Worm (Caenorhabditis elegans) whole organism, young adult: Measurements from ENCODE around the gene ZK1010.4.

Source experiments
- D2030.7 ChIP-seq: fragments of 200-800 bp; sonication (Bioruptor generic); IDR thresholded peaks from 2 replicates; pipeline ENCODE4 v1.3.6; 2022; ENCODE audit warnings: missing genetic modification reagents, missing genetic modification characterization, missing compliant biosample characterization
- F10E7.11 ChIP-seq: sonication (generic microtip); optimal IDR thresholded peaks from 2 replicates; lab custom pipeline; 2017; ENCODE audit warnings: mild to moderate bottlenecking, missing genetic modification characterization, moderate library complexity, missing compliant biosample characterization
- F37B4.10 ChIP-seq: fragments of 200-800 bp; sonication (Bioruptor generic); IDR thresholded peaks from 2 replicates; pipeline ENCODE4 v1.3.6; 2022; ENCODE audit warnings: missing genetic modification characterization, missing compliant biosample characterization
- F57A8.1 ChIP-seq: fragments of 200-800 bp; sonication (Bioruptor generic); optimal IDR thresholded peaks from 2 replicates; lab custom pipeline; 2018; ENCODE audit warnings: mild to moderate bottlenecking, missing genetic modification characterization, moderate library complexity, missing compliant biosample characterization
- K12H6.12 ChIP-seq: fragments of 200-800 bp; sonication (Bioruptor generic); optimal IDR thresholded peaks from 2 replicates; lab custom pipeline; 2018; ENCODE audit warnings: mild to moderate bottlenecking, missing genetic modification characterization, missing compliant biosample characterization
- T26A5.8 ChIP-seq: sonication (generic microtip); optimal IDR thresholded peaks from 2 replicates; lab custom pipeline; 2016; ENCODE audit warnings: missing genetic modification characterization, missing compliant biosample characterization
- Y53F4B.3 ChIP-seq: fragments of 200-800 bp; sonication (Bioruptor generic); IDR thresholded peaks from 2 replicates; pipeline ENCODE4 v1.3.6; 2022; ENCODE audit warnings: missing genetic modification reagents, missing genetic modification characterization, missing compliant biosample characterization
- Y56A3A.18 ChIP-seq: fragments of 200-800 bp; sonication (Bioruptor generic); IDR thresholded peaks from 2 replicates; pipeline ENCODE4 v1.3.6; 2022; ENCODE audit warnings: missing genetic modification reagents, missing genetic modification characterization, missing compliant biosample characterization
- Y79H2A.3 ChIP-seq: fragments of 200-800 bp; sonication (Bioruptor generic); conservative IDR thresholded peaks from 2 replicates; pipeline ENCODE4 v1.3.6; 2022; ENCODE audit warnings: missing genetic modification reagents, missing genetic modification characterization, missing compliant biosample characterization
- ama-1 ChIP-seq, 3 experiments: fragments of 150-350 bp in 1 of 3; sonication (generic microtip) in 2 of 3; optimal IDR thresholded peaks; 2 replicates each; lab custom pipeline; 2014 to 2018; ENCODE audit warnings: missing biosample characterization in 2 of 3, missing genetic modification characterization in 2 of 3, missing genetic modification reagents in 2 of 3
- aptf-3 ChIP-seq: fragments of 200-800 bp; sonication (Bioruptor generic); IDR thresholded peaks from 2 replicates; pipeline ENCODE4 v1.3.6; 2022; ENCODE audit warnings: missing genetic modification characterization, missing compliant biosample characterization
- bed-1 ChIP-seq: fragments of 200-800 bp; sonication (Bioruptor generic); IDR thresholded peaks from 2 replicates; pipeline ENCODE4 v1.3.6; 2022; ENCODE audit warnings: missing genetic modification reagents, missing genetic modification characterization, missing compliant biosample characterization
- cebp-1 ChIP-seq, 2 experiments: fragments of 200-800 bp in 1 of 2; sonication (Bioruptor generic) in 1 of 2; sonication (generic microtip) in 1 of 2; IDR thresholded peaks in 1 of 2; optimal IDR thresholded peaks in 1 of 2; 2 replicates each; pipeline versions ENCODE4 v1.3.6 to Lab custom; 2017 to 2022; ENCODE audit warnings: missing compliant biosample characterization in 2 of 2, missing genetic modification characterization in 2 of 2, mild to moderate bottlenecking in 1 of 2, missing genetic modification reagents in 1 of 2, moderate library complexity in 1 of 2
- chd-7 ChIP-seq: sonication (generic microtip); optimal IDR thresholded peaks from 2 replicates; lab custom pipeline; 2016; ENCODE audit warnings: mild to moderate bottlenecking, missing genetic modification characterization, moderate library complexity, missing compliant biosample characterization
- die-1 ChIP-seq: sonication (generic microtip); optimal IDR thresholded peaks from 2 replicates; lab custom pipeline; 2016; ENCODE audit warnings: missing genotype, mild to moderate bottlenecking, missing genetic modification characterization, missing compliant biosample characterization
- dox-1 ChIP-seq: fragments of 200-800 bp; sonication (Bioruptor generic); IDR thresholded peaks from 2 replicates; pipeline ENCODE4 v1.3.6; 2022; ENCODE audit warnings: missing genetic modification reagents, missing genetic modification characterization, missing compliant biosample characterization
- efl-1 ChIP-seq: fragments of 150-350 bp; optimal IDR thresholded peaks from 2 replicates; lab custom pipeline; 2014; ENCODE audit warnings: missing biosample characterization, missing genetic modification reagents, missing genetic modification characterization
- egrh-3 ChIP-seq: fragments of 200-800 bp; sonication (Bioruptor generic); IDR thresholded peaks from 2 replicates; pipeline ENCODE4 v1.3.6; 2022; ENCODE audit warnings: missing genetic modification reagents, missing genetic modification characterization, missing compliant biosample characterization
- ekl-4 ChIP-seq: fragments of 200-800 bp; sonication (Bioruptor generic); IDR thresholded peaks from 2 replicates; pipeline ENCODE4 v1.3.6; 2022; ENCODE audit warnings: missing genetic modification reagents, missing genetic modification characterization, missing compliant biosample characterization
- fkh-3 ChIP-seq: sonication (generic microtip); optimal IDR thresholded peaks from 2 replicates; lab custom pipeline; 2016; ENCODE audit warnings: mild to moderate bottlenecking, missing genetic modification characterization, missing compliant biosample characterization
- hlh-12 ChIP-seq: sonication (generic microtip); optimal IDR thresholded peaks from 2 replicates; lab custom pipeline; 2016; ENCODE audit warnings: missing genetic modification characterization, missing compliant biosample characterization
- hlh-26 ChIP-seq: fragments of 200-800 bp; sonication (Bioruptor generic); conservative IDR thresholded peaks from 2 replicates; pipeline ENCODE4 v1.3.6; 2022; ENCODE audit warnings: missing genetic modification reagents, missing genetic modification characterization, missing compliant biosample characterization
- hrde-1 ChIP-seq: sonication (generic microtip); optimal IDR thresholded peaks from 2 replicates; lab custom pipeline; 2016; ENCODE audit warnings: missing genetic modification characterization, mild to moderate bottlenecking, missing compliant biosample characterization, moderate library complexity, missing genotype, missing genetic modification reagents, borderline replicate concordance
- lag-1 ChIP-seq: fragments of 200-800 bp; sonication (Bioruptor generic); IDR thresholded peaks from 2 replicates; pipeline ENCODE4 v1.3.6; 2022; ENCODE audit warnings: missing genetic modification reagents, missing genetic modification characterization, missing compliant biosample characterization
- let-526 ChIP-seq: fragments of 200-800 bp; sonication (Bioruptor generic); IDR thresholded peaks from 2 replicates; pipeline ENCODE4 v1.3.6; 2022; ENCODE audit warnings: missing genetic modification reagents, missing genetic modification characterization, missing compliant biosample characterization
- lin-26 ChIP-seq: fragments of 200-800 bp; sonication (Bioruptor generic); IDR thresholded peaks from 2 replicates; pipeline ENCODE4 v1.3.6; 2022; ENCODE audit warnings: missing genetic modification reagents, missing genetic modification characterization, missing compliant biosample characterization
- lin-40 ChIP-seq: sonication (generic microtip); optimal IDR thresholded peaks from 2 replicates; lab custom pipeline; 2016; ENCODE audit warnings: missing genetic modification characterization, mild to moderate bottlenecking, missing compliant biosample characterization, missing genotype, missing genetic modification reagents
- madf-3 ChIP-seq: fragments of 200-800 bp; sonication (Bioruptor generic); IDR thresholded peaks from 2 replicates; pipeline ENCODE4 v1.3.6; 2022; ENCODE audit warnings: missing genetic modification reagents, missing genetic modification characterization, missing compliant biosample characterization
- nfya-2 ChIP-seq: fragments of 200-800 bp; sonication (Bioruptor generic); IDR thresholded peaks from 2 replicates; pipeline ENCODE4 v1.3.6; 2022; ENCODE audit warnings: missing genetic modification reagents, missing genetic modification characterization, missing compliant biosample characterization
- nhr-80 ChIP-seq: sonication (generic microtip); optimal IDR thresholded peaks from 2 replicates; lab custom pipeline; 2016; ENCODE audit warnings: missing genetic modification characterization, missing compliant biosample characterization
- pha-4 ChIP-seq: fragments of 150-350 bp; sonication (generic microtip); optimal IDR thresholded peaks from 2 replicates; lab custom pipeline; 2014; ENCODE audit warnings: missing biosample characterization, missing genetic modification reagents, missing genetic modification characterization
- sea-2 ChIP-seq: fragments of 200-800 bp; sonication (Bioruptor generic); IDR thresholded peaks from 2 replicates; pipeline ENCODE4 v1.3.6; 2022; ENCODE audit warnings: missing genetic modification characterization, missing compliant biosample characterization
- snpc-3.4 ChIP-seq: sonication (generic microtip); optimal IDR thresholded peaks from 2 replicates; lab custom pipeline; 2017; ENCODE audit warnings: missing genetic modification characterization, mild to moderate bottlenecking, missing compliant biosample characterization, antibody characterized with exemption, moderate library complexity, missing genotype, missing genetic modification reagents
- snpc-4 ChIP-seq, 5 experiments: fragments of 150-350 bp in 1 of 5; sonication (generic microtip) in 4 of 5; optimal IDR thresholded peaks; 2 replicates each; lab custom pipeline; 2014 to 2018; ENCODE audit warnings: missing genetic modification characterization in 5 of 5, missing biosample characterization in 3 of 5, antibody characterized with exemption in 2 of 5, mild to moderate bottlenecking in 2 of 5, missing compliant biosample characterization in 2 of 5, missing genotype in 2 of 5, moderate library complexity in 2 of 5, missing genetic modification reagents in 1 of 5
- sptf-2 ChIP-seq: fragments of 200-800 bp; sonication (Bioruptor generic); optimal IDR thresholded peaks from 2 replicates; lab custom pipeline; 2018; ENCODE audit warnings: mild to moderate bottlenecking, missing genetic modification characterization, missing compliant biosample characterization
- unc-62 ChIP-seq: fragments of 150-350 bp; optimal IDR thresholded peaks from 2 replicates; lab custom pipeline; 2014; ENCODE audit warnings: missing biosample characterization, missing genetic modification reagents, missing genetic modification characterization
- xnd-1 ChIP-seq: sonication (generic microtip); optimal IDR thresholded peaks from 2 replicates; lab custom pipeline; 2016; ENCODE audit warnings: missing genotype, missing genetic modification reagents, missing genetic modification characterization, missing compliant biosample characterization
- zfh-2 ChIP-seq: fragments of 200-800 bp; sonication (Bioruptor generic); conservative IDR thresholded peaks from 2 replicates; pipeline ENCODE4 v1.3.6; 2022; ENCODE audit warnings: missing genetic modification reagents, missing genetic modification characterization, missing compliant biosample characterization
- zim-3 ChIP-seq: sonication (generic microtip); optimal IDR thresholded peaks from 2 replicates; lab custom pipeline; 2017; ENCODE audit warnings: mild to moderate bottlenecking, missing genetic modification characterization, moderate library complexity, missing compliant biosample characterization
- ztf-25 ChIP-seq: fragments of 200-800 bp; sonication (Bioruptor generic); IDR thresholded peaks from 2 replicates; pipeline ENCODE4 v1.3.6; 2022; ENCODE audit warnings: missing genetic modification reagents, missing genetic modification characterization, missing compliant biosample characterization
- ztf-28 ChIP-seq: fragments of 200-800 bp; sonication (Bioruptor generic); IDR thresholded peaks from 2 replicates; pipeline ENCODE4 v1.3.6; 2022; ENCODE audit warnings: missing genetic modification reagents, missing genetic modification characterization, missing compliant biosample characterization
- ztf-3 ChIP-seq: fragments of 200-800 bp; sonication (Bioruptor generic); optimal IDR thresholded peaks from 2 replicates; lab custom pipeline; 2018; ENCODE audit warnings: mild to moderate bottlenecking, missing genetic modification characterization, missing compliant biosample characterization

The ZK1010.4 gene

DNA sequence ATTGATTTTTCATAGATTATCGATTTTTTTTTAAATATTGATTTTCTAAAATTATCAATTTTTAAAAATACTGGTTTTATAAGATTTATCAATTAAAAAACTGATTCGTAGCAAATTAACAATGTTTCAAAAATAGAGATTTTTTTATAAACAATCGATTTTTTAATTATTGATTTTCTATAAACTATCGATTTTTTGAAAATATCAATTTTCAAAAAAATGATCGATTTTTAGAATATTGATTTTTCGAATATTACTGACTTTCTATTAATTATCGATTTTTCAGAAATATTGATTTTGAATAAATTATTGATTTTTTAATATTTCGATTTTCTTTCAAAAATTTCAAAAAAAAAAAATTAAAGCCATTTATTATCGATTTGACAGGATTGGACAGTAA lies 28.3 kb upstream of the ZK1010.4 start:
- TF ChIP-seq zfh-2 (GFP tag; lab: Robert Waterston, UW) (no peak), hrde-1 (no peak), ekl-4 (GFP tag; lab: Robert Waterston, UW) (no peak), aptf-3 (GFP tag; lab: Robert Waterston, UW) (no peak), K12H6.12 (no peak), F10E7.11 (tag; lab: Kevin White, UChicago) (no peak), sea-2 (GFP tag; lab: Robert Waterston, UW) (no peak), chd-7 (tag; lab: Kevin White, UChicago) (no peak), sptf-2 (GFP tag; lab: Kevin White, UChicago) (no peak), ztf-28 (no peak), die-1 (no peak), lin-26 (GFP tag; lab: Robert Waterston, UW) (no peak), snpc-3.4 (tag; lab: Kevin White, UChicago) (no peak), fkh-3 (no peak), Y56A3A.18 (GFP tag; lab: Robert Waterston, UW) (no peak), bed-1 (GFP tag; lab: Robert Waterston, UW) (no peak), dox-1 (GFP tag; lab: Robert Waterston, UW) (no peak)

DNA sequence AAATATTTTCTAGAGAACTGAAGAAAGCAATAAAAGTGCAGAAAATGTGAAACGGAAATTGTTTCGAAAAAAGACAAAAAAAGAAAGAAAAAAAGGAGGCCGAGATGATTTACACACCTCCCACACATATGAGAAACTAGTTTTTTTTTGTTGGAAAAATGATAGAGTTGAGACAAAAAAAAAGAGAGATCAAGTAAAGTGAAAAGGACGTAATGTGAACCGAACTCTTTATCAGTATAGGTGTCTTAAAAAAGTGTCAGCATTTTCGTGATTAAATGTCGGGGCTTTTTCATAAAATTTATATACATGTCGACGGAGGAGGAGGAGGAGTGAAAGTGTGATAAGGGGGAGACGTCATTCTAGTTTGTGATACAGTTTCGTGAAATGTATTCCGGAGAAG lies 21.6 kb upstream of the ZK1010.4 start:
- TF ChIP-seq xnd-1 (no peak), dox-1 (GFP tag; lab: Robert Waterston, UW) (peak; percentile 29; the same call in 1 of the 2 replicates), snpc-4 (GFP tag; optimal IDR thresholded peaks at IDR 0.05; lab: Kevin White, UChicago) (no peak), snpc-4 (tag; optimal IDR thresholded peaks at IDR 0.05; lab: Kevin White, UChicago) (no peak), nhr-80 (peak; percentile 80), hlh-26 (no peak), ztf-3 (no peak), fkh-3 (no peak), lin-40 (tag; lab: Kevin White, UChicago) (no peak), Y53F4B.3 (GFP tag; lab: Robert Waterston, UW) (no peak)

DNA sequence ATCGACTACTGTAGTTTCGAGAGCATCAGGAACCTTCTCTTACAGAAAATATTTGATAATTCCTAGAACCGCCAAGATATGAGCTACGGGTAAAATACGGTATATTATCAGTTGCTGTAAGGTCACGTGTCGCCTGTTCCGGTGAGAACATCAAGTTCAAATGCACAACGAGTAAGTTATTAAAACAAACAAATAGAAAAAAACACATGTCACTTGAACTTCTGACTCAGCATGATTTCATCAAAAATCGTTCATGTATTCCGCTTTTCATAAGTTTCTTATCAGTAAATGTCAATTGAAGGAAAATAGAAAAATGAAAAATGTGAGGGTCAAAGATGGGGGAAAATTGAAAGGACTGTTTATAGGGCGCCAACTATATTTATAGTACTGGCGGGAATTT lies 20.2 kb upstream of the ZK1010.4 start:
- TF ChIP-seq nfya-2 (GFP tag; lab: Robert Waterston, UW) (no peak), egrh-3 (no peak), unc-62 (GFP tag; lab: Kevin White, UChicago) (peak; percentile 74), pha-4 (tag; lab: Kevin White, UChicago) (peak; percentile 54), nhr-80 (peak; percentile 73), cebp-1 (GFP tag; IDR thresholded peaks at IDR 0.05; lab: Robert Waterston, UW) (no peak), cebp-1 (tag; optimal IDR thresholded peaks at IDR 0.05; lab: Kevin White, UChicago) (peak; percentile 25)
- TF ChIP-seq, all 124 proteins: peak for 4

DNA sequence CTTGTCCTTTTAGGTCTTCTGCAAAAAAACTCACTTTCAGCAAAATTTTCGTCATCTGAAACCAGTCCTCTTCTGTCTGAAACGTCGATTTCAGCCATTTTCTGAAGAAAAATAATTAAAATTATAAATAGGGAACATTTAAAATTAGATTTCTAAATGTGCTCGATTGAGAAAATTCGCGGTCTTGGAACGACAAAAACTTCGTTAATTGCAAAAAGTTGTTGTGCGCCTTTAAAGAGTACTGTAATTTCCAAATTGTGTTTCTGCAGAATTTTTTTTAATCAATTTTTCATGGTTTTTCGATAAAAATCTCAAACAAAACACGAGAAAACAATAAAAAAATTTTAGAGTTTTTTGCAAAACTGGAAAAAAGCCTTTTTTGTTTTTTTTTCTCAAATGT lies 14.0 kb upstream of the ZK1010.4 start, which contains the start of gene ttm-1:
TSS of gene ttm-1 (minus strand) at position 101 of the 400 bp plus-strand sequence.
- TF ChIP-seq T26A5.8 (no peak), hlh-26 (no peak), D2030.7 (GFP tag; lab: Robert Waterston, UW) (no peak), pha-4 (tag; lab: Kevin White, UChicago) (no peak), F57A8.1 (GFP tag; lab: Kevin White, UChicago) (no peak), ama-1 (optimal IDR thresholded peaks at IDR 0.05; lab: Kevin White, UChicago) (no peak), ama-1 (GFP tag; optimal IDR thresholded peaks at IDR 0.05; lab: Kevin White, UChicago) (no peak), hlh-12 (tag; lab: Kevin White, UChicago) (no peak), Y79H2A.3 (GFP tag; lab: Robert Waterston, UW) (no peak), madf-3 (GFP tag; lab: Robert Waterston, UW) (no peak), zim-3 (tag; lab: Kevin White, UChicago) (no peak), K12H6.12 (no peak), efl-1 (GFP tag; lab: Kevin White, UChicago) (no peak), lag-1 (GFP tag; lab: Robert Waterston, UW) (no peak), ztf-25 (no peak), die-1 (no peak), let-526 (GFP tag; lab: Robert Waterston, UW) (no peak), F37B4.10 (GFP tag; lab: Robert Waterston, UW) (no peak)
